Worm (Caenorhabditis elegans): Measurements from ENCODE around the gene gfi-1.

Gene gfi-1

DNA sequence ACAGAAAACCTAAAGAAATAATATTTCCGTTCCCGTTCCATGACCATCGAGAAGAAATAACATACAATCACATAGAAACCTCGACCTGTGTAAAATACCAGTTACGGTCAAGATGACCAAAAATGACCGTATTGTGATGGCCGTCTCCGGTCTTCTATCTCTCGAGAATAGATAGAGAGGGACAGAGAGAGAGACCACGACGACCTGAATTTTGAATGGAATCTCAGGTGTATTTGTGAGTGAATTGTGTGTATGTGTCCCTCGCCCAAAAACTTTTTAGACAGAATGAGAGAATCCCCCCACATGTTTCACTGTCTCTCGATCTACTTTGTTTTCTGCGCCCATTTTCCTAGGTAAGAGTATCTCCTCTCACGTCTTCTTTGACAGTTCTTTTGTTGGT is 44.9 kb downstream of the gfi-1 start (continued):
- TF ChIP-seq ceh-63 (GFP tag; optimal IDR thresholded peaks at IDR 0.05) = no peak
- no peak for TF ChIP-seq rnt-1 (tag; optimal IDR thresholded peaks at IDR 0.05)
- no peak for TF ChIP-seq ceh-90 (tag; optimal IDR thresholded peaks at IDR 0.05)
- TF ChIP-seq lin-35 (GFP tag; optimal IDR thresholded peaks at IDR 0.05) = peak in 1 of 2 experiments; percentile 19
- TF ChIP-seq lin-13 (GFP tag; optimal IDR thresholded peaks at IDR 0.05) = no peak
- TF ChIP-seq grh-1 (GFP tag; IDR thresholded peaks at IDR 0.05) = no peak
- no peak for TF ChIP-seq F16B12.6 (tag; optimal IDR thresholded peaks at IDR 0.05)
- no peak for TF ChIP-seq egl-13 (tag; optimal IDR thresholded peaks at IDR 0.05)
- no peak for TF ChIP-seq ceh-88 (GFP tag; IDR thresholded peaks at IDR 0.05)
- TF ChIP-seq xbp-1 (tag; optimal IDR thresholded peaks at IDR 0.05) = no peak
- TF ChIP-seq tbx-2 (tag; optimal IDR thresholded peaks at IDR 0.05) = no peak
- no peak for TF ChIP-seq pqm-1 (tag; optimal IDR thresholded peaks at IDR 0.05)
- no peak for TF ChIP-seq aha-1 (tag; optimal IDR thresholded peaks at IDR 0.05)
- no peak for TF ChIP-seq dpl-1 (GFP tag; optimal IDR thresholded peaks at IDR 0.05)
- no peak for TF ChIP-seq jun-1 (tag; optimal IDR thresholded peaks at IDR 0.05)
- TF ChIP-seq ces-1 (GFP tag; optimal IDR thresholded peaks at IDR 0.05) = no peak
- no peak for TF ChIP-seq hlh-17 (GFP tag; optimal IDR thresholded peaks at IDR 0.05; ENCODE audit: borderline replicate concordance)
- TF ChIP-seq lin-14 (GFP tag; optimal IDR thresholded peaks at IDR 0.05) = peak; percentile 52
- no peak for TF ChIP-seq tlp-1 (tag; optimal IDR thresholded peaks at IDR 0.05)
- TF ChIP-seq snu-23 (GFP tag; optimal IDR thresholded peaks at IDR 0.05) = peak; percentile 8

DNA sequence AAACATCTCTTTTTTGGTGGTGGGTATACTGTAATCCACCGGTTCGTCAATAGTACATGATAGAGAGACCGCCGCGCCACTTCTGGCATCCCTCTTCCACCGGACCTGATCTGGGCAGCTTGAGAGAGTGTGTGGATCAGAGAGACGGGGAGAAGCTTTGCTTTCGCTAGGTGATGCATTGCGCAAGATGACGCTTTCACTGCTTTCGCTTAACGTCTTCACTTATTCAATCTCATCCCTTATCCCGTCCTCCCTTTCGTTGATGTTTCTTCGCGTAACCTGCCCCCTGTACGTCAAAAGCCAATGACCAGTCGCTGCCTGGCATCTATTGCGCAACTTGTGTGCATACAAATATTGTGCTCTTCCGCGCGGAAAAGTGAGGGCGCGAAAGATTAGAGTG is 45.5 kb downstream of the gfi-1 start:
- TF ChIP-seq ceh-90 (tag; optimal IDR thresholded peaks at IDR 0.05) (no peak), nhr-12 (tag; optimal IDR thresholded peaks at IDR 0.05) (no peak), sup-37 (GFP tag; optimal IDR thresholded peaks at IDR 0.05) (no peak), xbp-1 (tag; optimal IDR thresholded peaks at IDR 0.05) (no peak), blmp-1 (tag; optimal IDR thresholded peaks at IDR 0.05) (peak; percentile 100), mab-9 (GFP tag; IDR thresholded peaks at IDR 0.05) (no peak)

DNA sequence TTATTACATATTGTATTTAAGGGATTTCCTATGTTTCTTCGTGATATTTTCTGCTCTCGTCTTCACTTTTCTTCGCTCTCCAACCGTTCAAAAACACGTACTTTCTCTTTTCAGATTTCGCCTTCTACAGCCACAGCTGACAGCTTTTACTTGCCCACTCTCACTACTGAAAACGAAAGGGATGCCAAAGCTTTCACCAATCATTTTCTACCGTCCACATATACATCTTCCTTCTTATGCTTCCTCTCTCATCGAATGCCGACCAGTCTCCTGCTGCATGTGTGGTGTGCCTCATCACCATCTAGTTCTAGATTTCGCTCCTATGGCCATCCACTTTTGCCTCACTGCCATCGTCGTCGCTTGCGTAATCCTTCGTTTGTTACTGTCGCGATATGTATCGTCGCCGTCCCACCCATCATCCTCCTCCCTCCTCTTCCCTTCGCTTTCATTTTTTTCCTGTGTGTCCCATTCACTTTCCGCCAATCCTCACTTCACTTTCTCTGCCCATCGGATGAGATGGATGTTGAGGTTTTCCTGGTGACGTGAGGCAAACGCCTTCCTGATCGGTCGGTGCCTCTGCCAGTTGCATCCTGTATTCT is 46.5 kb downstream of the gfi-1 start:
- TF ChIP-seq efl-1 (optimal IDR thresholded peaks at IDR 0.05) (no peak), efl-1 (GFP tag; optimal IDR thresholded peaks at IDR 0.05 in 1 of 2) (peak in 1 of 2 experiments; percentile 19), elt-2 (tag; optimal IDR thresholded peaks at IDR 0.05) (peak; percentile 4), nhr-85 (tag) (peak; percentile 5), unc-86 (tag; optimal IDR thresholded peaks at IDR 0.05) (no peak), blmp-1 (tag; optimal IDR thresholded peaks at IDR 0.05) (peak; percentile 98), pqm-1 (tag; optimal IDR thresholded peaks at IDR 0.05) (no peak)

DNA sequence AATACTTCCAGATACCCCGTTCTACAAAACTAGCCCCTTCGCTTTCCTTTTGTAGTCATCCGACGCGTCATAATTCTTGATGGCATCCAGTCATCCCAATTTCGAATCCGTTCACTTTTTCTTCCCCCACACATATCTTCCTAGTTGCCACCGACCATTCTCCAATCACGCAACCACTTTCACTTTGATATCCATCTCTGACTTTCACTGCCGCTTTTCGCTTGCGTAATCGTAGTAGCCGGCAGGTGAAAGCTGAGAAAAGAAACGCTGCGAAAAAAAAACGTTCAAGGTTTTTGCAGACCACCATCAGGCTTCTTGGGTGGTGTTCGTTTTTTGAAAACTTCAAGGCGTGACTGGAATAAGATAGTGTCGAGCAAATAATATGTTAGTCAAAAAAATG is 47.4 kb downstream of the gfi-1 start:
- no peak for TF ChIP-seq hlh-17 (GFP tag; optimal IDR thresholded peaks at IDR 0.05; ENCODE audit: borderline replicate concordance)
- TF ChIP-seq nhr-85 (tag) = peak; percentile 29
- peak; percentile 100 for TF ChIP-seq blmp-1 (tag; optimal IDR thresholded peaks at IDR 0.05)

DNA sequence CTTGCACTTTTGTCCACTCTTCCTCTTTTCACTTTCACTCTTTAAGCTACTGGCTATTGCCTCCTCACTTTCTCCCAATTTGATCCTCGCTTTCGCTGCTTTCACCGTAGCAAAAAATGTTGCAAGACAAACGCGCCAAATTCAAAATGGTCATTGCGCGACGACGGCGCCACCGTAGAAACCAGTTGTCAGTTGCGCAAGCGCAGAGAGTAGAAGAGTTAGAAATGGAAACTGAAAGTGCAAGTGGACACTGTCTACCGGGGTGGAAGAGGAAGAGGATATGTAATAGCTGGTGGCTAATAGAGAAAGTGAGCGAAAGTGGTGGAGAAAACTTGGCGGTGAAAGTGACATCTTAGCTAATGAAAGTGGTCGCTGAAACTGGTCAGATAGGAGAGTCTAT is 48.6 kb downstream of the gfi-1 start:
- no peak for TF ChIP-seq grh-1 (GFP tag; IDR thresholded peaks at IDR 0.05)
- TF ChIP-seq blmp-1 (tag; optimal IDR thresholded peaks at IDR 0.05) = peak; percentile 100

DNA sequence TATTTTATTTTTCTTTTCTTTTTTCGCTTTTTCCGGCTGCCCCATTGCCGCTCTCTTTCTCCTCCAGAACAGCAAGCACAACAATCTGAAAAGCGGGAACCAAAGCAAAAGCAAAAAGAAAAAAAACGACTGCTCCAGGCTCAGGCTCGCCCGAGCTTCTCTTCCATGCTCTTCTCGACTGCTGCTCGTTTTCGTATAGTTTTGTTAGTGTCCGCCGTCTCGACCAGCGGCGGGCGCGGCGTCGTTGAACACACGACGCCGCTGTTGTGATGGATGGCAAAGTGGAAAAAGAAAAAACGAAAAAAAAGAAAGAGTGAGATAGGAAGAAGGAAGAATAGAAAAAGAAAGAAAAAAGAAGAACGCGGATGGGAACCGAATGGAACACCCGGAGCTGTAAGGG is 49.6 kb downstream of the gfi-1 start:
- TF ChIP-seq ztf-4 (tag; optimal IDR thresholded peaks at IDR 0.05) = no peak
- peak; percentile 65 for TF ChIP-seq blmp-1 (tag; optimal IDR thresholded peaks at IDR 0.05)
- TF ChIP-seq lin-14 (GFP tag; optimal IDR thresholded peaks at IDR 0.05) = peak; percentile 47

DNA sequence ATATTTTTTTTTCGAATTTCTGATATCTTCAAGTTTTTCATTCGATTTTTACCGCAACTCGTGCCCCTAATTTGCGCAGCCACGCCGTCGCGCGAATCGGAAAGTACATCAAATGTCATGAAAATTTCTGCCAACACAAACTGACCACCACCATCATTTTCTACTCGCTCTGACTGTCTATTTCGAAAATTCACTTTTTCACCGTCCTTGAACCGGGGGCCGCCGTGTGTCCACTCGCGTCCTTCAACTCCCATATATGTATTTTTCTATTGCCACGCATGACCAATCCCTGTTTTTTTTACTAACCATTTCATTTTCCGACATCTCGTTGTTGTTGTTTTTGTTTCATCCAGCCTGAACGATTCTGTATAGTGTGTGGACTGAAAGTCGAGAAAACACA is 50.1 kb downstream of the gfi-1 start:
- TF ChIP-seq nhr-12 (tag; optimal IDR thresholded peaks at IDR 0.05) (no peak), aha-1 (tag; optimal IDR thresholded peaks at IDR 0.05) (no peak), tbx-2 (tag; optimal IDR thresholded peaks at IDR 0.05) (no peak), ceh-82 (tag; optimal IDR thresholded peaks at IDR 0.05) (no peak), aly-2 (tag; optimal IDR thresholded peaks at IDR 0.05) (no peak), mdl-1 (tag; optimal IDR thresholded peaks at IDR 0.05) (no peak), fkh-10 (GFP tag; optimal IDR thresholded peaks at IDR 0.05) (no peak), ets-5 (GFP tag; IDR thresholded peaks at IDR 0.05) (no peak), egl-13 (tag; optimal IDR thresholded peaks at IDR 0.05) (no peak), pqm-1 (tag; optimal IDR thresholded peaks at IDR 0.05) (no peak), C34B4.2 (tag; optimal IDR thresholded peaks at IDR 0.05) (no peak), ama-1 (optimal IDR thresholded peaks at IDR 0.05) (no peak), skn-1 (tag; optimal IDR thresholded peaks at IDR 0.05) (no peak), ceh-8 (GFP tag; optimal IDR thresholded peaks at IDR 0.05) (no peak), fkh-8 (tag; optimal IDR thresholded peaks at IDR 0.05) (no peak), sox-4 (tag; optimal IDR thresholded peaks at IDR 0.05) (no peak), lsy-2 (tag; optimal IDR thresholded peaks at IDR 0.05) (no peak)

Data from whole organism, L1 larva.